Fruit fly (Drosophila melanogaster) whole organism, embryonic: ENCODE measurements around the gene CG17207.

Experiments used
- Antp ChIP-seq: fragments of 200-800 bp; sonication (Bioruptor generic); optimal IDR thresholded peaks from 3 replicates; lab custom pipeline; 2016; ENCODE audit warnings: missing biosample characterization, missing genetic modification characterization
- CG30431 ChIP-seq: fragments of 200-800 bp; sonication (Bioruptor generic); optimal IDR thresholded peaks from 2 replicates; lab custom pipeline; 2017; ENCODE audit warnings: missing biosample characterization, missing genetic modification characterization
- Hmx ChIP-seq: fragments of 200-800 bp; sonication (Bioruptor generic); optimal IDR thresholded peaks from 2 replicates; lab custom pipeline; 2016; ENCODE audit warnings: missing biosample characterization, missing genetic modification characterization
- Lpt ChIP-seq: fragments of >200 bp; optimal IDR thresholded peaks from 2 replicates; lab custom pipeline; 2018; ENCODE audit warnings: missing biosample characterization, missing genetic modification characterization
- Mrtf ChIP-seq: fragments of 200-800 bp; sonication (Bioruptor generic); IDR thresholded peaks from 3 replicates; pipeline ENCODE4 v1.3.6; 2022; ENCODE audit warnings: missing biosample characterization, missing genetic modification characterization
- NC2α ChIP-seq: fragments of 200-800 bp; sonication (Bioruptor generic); optimal IDR thresholded peaks from 2 replicates; lab custom pipeline; 2016; ENCODE audit warnings: missing biosample characterization, missing genetic modification characterization
- NK7.1 ChIP-seq: fragments of 200-800 bp; sonication (Bioruptor generic); optimal IDR thresholded peaks from 3 replicates; lab custom pipeline; 2016; ENCODE audit warnings: missing biosample characterization, missing genetic modification characterization
- danr ChIP-seq: fragments of 200-800 bp; sonication (Bioruptor generic); IDR thresholded peaks from 2 replicates; pipeline ENCODE4 v1.3.6; 2022; ENCODE audit warnings: missing biosample characterization, missing genetic modification characterization
- lab ChIP-seq: fragments of 200-800 bp; sonication (Bioruptor generic); optimal IDR thresholded peaks from 3 replicates; lab custom pipeline; 2017; ENCODE audit warnings: missing biosample characterization, missing genetic modification characterization, mild to moderate bottlenecking, moderate library complexity, missing genetic modification reagents
- nom ChIP-seq: fragments of 200-800 bp; sonication (Bioruptor generic); optimal IDR thresholded peaks from 2 replicates; lab custom pipeline; 2017; ENCODE audit warnings: missing biosample characterization, missing genetic modification characterization, mild to moderate bottlenecking, moderate library complexity, missing genetic modification reagents
- peb ChIP-seq: fragments of 200-800 bp; sonication (Bioruptor generic); IDR thresholded peaks from 2 replicates; pipeline ENCODE4 v1.3.6; 2022; ENCODE audit warnings: missing biosample characterization, missing genetic modification characterization
- psq ChIP-seq: fragments of 200-800 bp; sonication (Bioruptor generic); optimal IDR thresholded peaks from 2 replicates; lab custom pipeline; 2017; ENCODE audit warnings: missing biosample characterization, missing genetic modification characterization

DNA sequence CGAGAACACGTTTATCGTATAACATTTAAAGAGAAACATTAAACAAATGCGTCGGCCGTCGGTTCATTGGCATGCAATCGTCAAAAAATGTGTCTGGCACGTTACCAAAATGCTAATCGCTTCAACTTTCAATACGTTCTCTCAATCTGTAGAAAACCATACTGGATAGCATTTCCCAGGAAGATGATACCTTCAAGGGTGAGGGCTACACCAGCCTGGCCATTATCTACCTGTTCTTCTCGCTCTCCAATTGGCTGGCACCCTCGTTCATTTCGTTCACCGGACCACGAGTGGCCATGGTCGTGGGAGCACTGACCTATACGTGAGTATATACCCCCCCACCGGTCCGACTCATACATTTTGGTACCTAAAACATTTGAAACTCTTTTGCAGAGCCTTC, 15.6 kb upstream of the CG17207 start:
- TF ChIP-seq NK7.1 (GFP tag; lab: Kevin White, UChicago) (no peak), Mrtf (GFP tag; lab: Robert Waterston, UW) (no peak), NC2α (no peak), danr (GFP tag; lab: Robert Waterston, UW) (no peak), peb (no peak), nom (GFP tag; lab: Kevin White, UChicago) (no peak), CG30431 (GFP tag; lab: Kevin White, UChicago) (no peak), Lpt (GFP tag; lab: Kevin White, UChicago) (no peak), Antp (no peak), psq (GFP tag; lab: Kevin White, UChicago) (no peak), lab (GFP tag; lab: Kevin White, UChicago) (no peak), Hmx (GFP tag; lab: Kevin White, UChicago) (no peak)
